Worm (Caenorhabditis elegans): ENCODE results near the gene F26D2.14.

ce11 chrV:16460866-16461265, 25.2 kb downstream of the F26D2.14 start, which contains the start of gene srh-142:
- TF ChIP-seq ztf-29 (GFP tag; IDR thresholded peaks at IDR 0.05) (no peak), med-1 (GFP tag; optimal IDR thresholded peaks at IDR 0.05; ENCODE audit: insufficient read depth) (no peak), cog-1 (tag; optimal IDR thresholded peaks at IDR 0.05) (no peak), klf-2 (GFP tag; conservative IDR thresholded peaks at IDR 0.05) (no peak), ref-1 (GFP tag; conservative IDR thresholded peaks at IDR 0.05) (no peak), flt-1 (GFP tag; IDR thresholded peaks at IDR 0.05) (no peak), T22C8.4 (GFP tag; IDR thresholded peaks at IDR 0.05) (no peak)

All from whole organism, midembryonic.